Worm (Caenorhabditis elegans) whole organism, young adult: Measurements from ENCODE around the gene Y77E11A.8.

Experiments used
- B0261.1 ChIP-seq: sonication (generic microtip); optimal IDR thresholded peaks from 2 replicates; lab custom pipeline; 2016; ENCODE audit warnings: mild to moderate bottlenecking, missing genetic modification characterization, moderate library complexity, missing compliant biosample characterization
- D2030.7 ChIP-seq: fragments of 200-800 bp; sonication (Bioruptor generic); IDR thresholded peaks from 2 replicates; pipeline ENCODE4 v1.3.6; 2022; ENCODE audit warnings: missing genetic modification reagents, missing genetic modification characterization, missing compliant biosample characterization
- F55B11.4 ChIP-seq: sonication (generic microtip); optimal IDR thresholded peaks from 2 replicates; lab custom pipeline; 2016; ENCODE audit warnings: missing compliant biosample characterization, missing genetic modification characterization, borderline replicate concordance; ENCODE audit not compliant: insufficient read depth
- F57C9.4 ChIP-seq: sonication (generic microtip); optimal IDR thresholded peaks from 2 replicates; lab custom pipeline; 2017; ENCODE audit warnings: mild to moderate bottlenecking, missing genetic modification characterization, missing compliant biosample characterization
- T26A5.8 ChIP-seq: sonication (generic microtip); optimal IDR thresholded peaks from 2 replicates; lab custom pipeline; 2016; ENCODE audit warnings: missing genetic modification characterization, missing compliant biosample characterization
- Y53F4B.3 ChIP-seq: fragments of 200-800 bp; sonication (Bioruptor generic); IDR thresholded peaks from 2 replicates; pipeline ENCODE4 v1.3.6; 2022; ENCODE audit warnings: missing genetic modification reagents, missing genetic modification characterization, missing compliant biosample characterization
- Y79H2A.3 ChIP-seq: fragments of 200-800 bp; sonication (Bioruptor generic); conservative IDR thresholded peaks from 2 replicates; pipeline ENCODE4 v1.3.6; 2022; ENCODE audit warnings: missing genetic modification reagents, missing genetic modification characterization, missing compliant biosample characterization
- aptf-3 ChIP-seq: fragments of 200-800 bp; sonication (Bioruptor generic); IDR thresholded peaks from 2 replicates; pipeline ENCODE4 v1.3.6; 2022; ENCODE audit warnings: missing genetic modification characterization, missing compliant biosample characterization
- athp-1 ChIP-seq: sonication (generic microtip); optimal IDR thresholded peaks from 2 replicates; lab custom pipeline; 2017; ENCODE audit warnings: mild to moderate bottlenecking, missing genetic modification characterization, missing compliant biosample characterization
- cebp-2 ChIP-seq: fragments of 200-800 bp; sonication (Bioruptor generic); IDR thresholded peaks from 2 replicates; pipeline ENCODE4 v1.3.6; 2022; ENCODE audit warnings: missing genetic modification characterization, missing compliant biosample characterization
- chd-7 ChIP-seq: sonication (generic microtip); optimal IDR thresholded peaks from 2 replicates; lab custom pipeline; 2016; ENCODE audit warnings: mild to moderate bottlenecking, missing genetic modification characterization, moderate library complexity, missing compliant biosample characterization
- dox-1 ChIP-seq: fragments of 200-800 bp; sonication (Bioruptor generic); IDR thresholded peaks from 2 replicates; pipeline ENCODE4 v1.3.6; 2022; ENCODE audit warnings: missing genetic modification reagents, missing genetic modification characterization, missing compliant biosample characterization
- dpff-1 ChIP-seq: sonication (generic microtip); optimal IDR thresholded peaks from 2 replicates; lab custom pipeline; 2017; ENCODE audit warnings: mild to moderate bottlenecking, missing genetic modification characterization, missing compliant biosample characterization
- egrh-3 ChIP-seq: fragments of 200-800 bp; sonication (Bioruptor generic); IDR thresholded peaks from 2 replicates; pipeline ENCODE4 v1.3.6; 2022; ENCODE audit warnings: missing genetic modification reagents, missing genetic modification characterization, missing compliant biosample characterization
- ets-4 ChIP-seq: fragments of 200-800 bp; sonication (Bioruptor generic); optimal IDR thresholded peaks from 2 replicates; lab custom pipeline; 2018; ENCODE audit warnings: mild to moderate bottlenecking, missing genetic modification characterization, missing compliant biosample characterization
- fkh-3 ChIP-seq: sonication (generic microtip); optimal IDR thresholded peaks from 2 replicates; lab custom pipeline; 2016; ENCODE audit warnings: mild to moderate bottlenecking, missing genetic modification characterization, missing compliant biosample characterization
- him-1 ChIP-seq: sonication (generic microtip); optimal IDR thresholded peaks from 2 replicates; lab custom pipeline; 2016; ENCODE audit warnings: missing genotype, missing genetic modification reagents, missing genetic modification characterization, missing compliant biosample characterization
- hlh-26 ChIP-seq: fragments of 200-800 bp; sonication (Bioruptor generic); conservative IDR thresholded peaks from 2 replicates; pipeline ENCODE4 v1.3.6; 2022; ENCODE audit warnings: missing genetic modification reagents, missing genetic modification characterization, missing compliant biosample characterization
- hmg-1.2 ChIP-seq: fragments of 200-800 bp; sonication (Bioruptor generic); IDR thresholded peaks from 2 replicates; pipeline ENCODE4 v1.3.6; 2022; ENCODE audit warnings: missing genetic modification reagents, missing genetic modification characterization, missing compliant biosample characterization
- lin-40 ChIP-seq: sonication (generic microtip); optimal IDR thresholded peaks from 2 replicates; lab custom pipeline; 2016; ENCODE audit warnings: missing genetic modification characterization, mild to moderate bottlenecking, missing compliant biosample characterization, missing genotype, missing genetic modification reagents
- lir-1 ChIP-seq: fragments of 200-800 bp; sonication (Bioruptor generic); conservative IDR thresholded peaks from 2 replicates; pipeline ENCODE4 v1.3.6; 2022; ENCODE audit warnings: missing genetic modification reagents, missing genetic modification characterization, missing compliant biosample characterization
- lsy-27 ChIP-seq: sonication (generic microtip); optimal IDR thresholded peaks from 2 replicates; lab custom pipeline; 2017; ENCODE audit warnings: missing genetic modification characterization, mild to moderate bottlenecking, missing compliant biosample characterization, antibody characterized with exemption, missing genotype, borderline replicate concordance; ENCODE audit not compliant: insufficient read depth
- mel-28 ChIP-seq: sonication (generic microtip); optimal IDR thresholded peaks from 2 replicates; lab custom pipeline; 2016; ENCODE audit warnings: borderline replicate concordance, mild to moderate bottlenecking, missing genetic modification characterization, missing compliant biosample characterization
- pbrm-1 ChIP-seq: fragments of 200-800 bp; sonication (Bioruptor generic); IDR thresholded peaks from 2 replicates; pipeline ENCODE4 v1.3.6; 2022; ENCODE audit warnings: missing genetic modification reagents, missing genetic modification characterization, missing compliant biosample characterization
- pha-4 ChIP-seq: fragments of 150-350 bp; sonication (generic microtip); optimal IDR thresholded peaks from 2 replicates; lab custom pipeline; 2014; ENCODE audit warnings: missing biosample characterization, missing genetic modification reagents, missing genetic modification characterization
- rpc-1 ChIP-seq, 2 experiments: fragments of 150-350 bp in 1 of 2; sonication (generic microtip) in 1 of 2; optimal IDR thresholded peaks; 2 replicates each; lab custom pipeline; 2014 to 2018; ENCODE audit warnings: missing biosample characterization in 1 of 2, missing genetic modification characterization in 1 of 2, missing genetic modification reagents in 1 of 2, missing genotype in 1 of 2
- snpc-3.4 ChIP-seq: sonication (generic microtip); optimal IDR thresholded peaks from 2 replicates; lab custom pipeline; 2017; ENCODE audit warnings: missing genetic modification characterization, mild to moderate bottlenecking, missing compliant biosample characterization, antibody characterized with exemption, moderate library complexity, missing genotype, missing genetic modification reagents
- tbp1 ChIP-seq: fragments of 200-800 bp; sonication (Bioruptor generic); optimal IDR thresholded peaks from 2 replicates; lab custom pipeline; 2018; ENCODE audit warnings: mild to moderate bottlenecking, missing genetic modification characterization, missing compliant biosample characterization
- zfh-2 ChIP-seq: fragments of 200-800 bp; sonication (Bioruptor generic); conservative IDR thresholded peaks from 2 replicates; pipeline ENCODE4 v1.3.6; 2022; ENCODE audit warnings: missing genetic modification reagents, missing genetic modification characterization, missing compliant biosample characterization
- zim-3 ChIP-seq: sonication (generic microtip); optimal IDR thresholded peaks from 2 replicates; lab custom pipeline; 2017; ENCODE audit warnings: mild to moderate bottlenecking, missing genetic modification characterization, moderate library complexity, missing compliant biosample characterization

The Y77E11A.8 gene

ce11 chrIV:1388079-1388478, 36.8 kb downstream of the Y77E11A.8 start (continued):
- peak; percentile 67 for TF ChIP-seq zim-3 (tag; lab: Kevin White, UChicago)
- TF ChIP-seq lir-1 (GFP tag; lab: Robert Waterston, UW): no peak
- 0 out of 2 replicates have a peak, but pooled peaks have one; percentile 41 for TF ChIP-seq pbrm-1 (GFP tag; lab: Robert Waterston, UW)
- peak; percentile 96 for TF ChIP-seq tbp1 (GFP tag; lab: Kevin White, UChicago)
- TF ChIP-seq lsy-27 (tag; lab: Kevin White, UChicago): no peak
- no peak for TF ChIP-seq mel-28
- no peak for TF ChIP-seq Y53F4B.3
- TF ChIP-seq fkh-3: no peak
- no peak for TF ChIP-seq Y79H2A.3 (GFP tag; lab: Robert Waterston, UW)
- no peak for TF ChIP-seq dpff-1 (tag; lab: Kevin White, UChicago)
- TF ChIP-seq egrh-3: peak; percentile 47
- TF ChIP-seq lin-40: peak; percentile 46
- TF ChIP-seq rpc-1 (optimal IDR thresholded peaks at IDR 0.05; lab: Kevin White, UChicago): peak; percentile 59
- TF ChIP-seq rpc-1 (tag; optimal IDR thresholded peaks at IDR 0.05; lab: Kevin White, UChicago): peak; percentile 75
- TF ChIP-seq cebp-2 (GFP tag; lab: Robert Waterston, UW): 0 out of 2 replicates have a peak, but pooled peaks have one; percentile 32
- TF ChIP-seq D2030.7 (GFP tag; lab: Robert Waterston, UW): peak; percentile 30; the same call in 1 of the 2 replicates

- TF ChIP-seq him-1 (tag; lab: Kevin White, UChicago) (no peak), hmg-1.2 (GFP tag; lab: Robert Waterston, UW) (peak; percentile 15; the same call in 1 of the 2 replicates), tbp1 (GFP tag; lab: Kevin White, UChicago) (no peak), T26A5.8 (tag; lab: Kevin White, UChicago) (no peak), athp-1 (tag; lab: Kevin White, UChicago) (no peak), zfh-2 (peak; percentile 61; the same call in 1 of the 2 replicates), ets-4 (GFP tag; lab: Kevin White, UChicago) (no peak), snpc-3.4 (tag; lab: Kevin White, UChicago) (no peak), dox-1 (GFP tag; lab: Robert Waterston, UW) (0 out of 2 replicates have a peak, but pooled peaks have one; percentile 10), F57C9.4 (tag; lab: Kevin White, UChicago) (no peak), hlh-26 (GFP tag; lab: Robert Waterston, UW) (no peak)
Measured at ce11 chrIV:1385915-1386314, 38.9 kb downstream of the Y77E11A.8 start, which contains the start of gene nhr-41. Gene nhr-41 (plus strand): TSS chrIV:1386215.

- TF ChIP-seq chd-7: no peak
- TF ChIP-seq F55B11.4 (tag; lab: Kevin White, UChicago): no peak
- peak; percentile 68 for TF ChIP-seq tbp1 (GFP tag; lab: Kevin White, UChicago)
- TF ChIP-seq B0261.1 (tag; lab: Kevin White, UChicago): peak; percentile 45
- peak; percentile 16 for TF ChIP-seq rpc-1 (optimal IDR thresholded peaks at IDR 0.05; lab: Kevin White, UChicago)
- TF ChIP-seq rpc-1 (tag; optimal IDR thresholded peaks at IDR 0.05; lab: Kevin White, UChicago): peak; percentile 57
Measured at ce11 chrIV:1385500-1385899, 39.4 kb downstream of the Y77E11A.8 start.

ce11 chrIV:1381596-1382274, 43.1 kb downstream of the Y77E11A.8 start:
- TF ChIP-seq tbp1 (GFP tag; lab: Kevin White, UChicago): peak; percentile 79
- TF ChIP-seq aptf-3 (GFP tag; lab: Robert Waterston, UW): no peak
- TF ChIP-seq pha-4 (tag; lab: Kevin White, UChicago): no peak
- peak; percentile 36 for TF ChIP-seq rpc-1 (optimal IDR thresholded peaks at IDR 0.05; lab: Kevin White, UChicago)
- TF ChIP-seq rpc-1 (tag; optimal IDR thresholded peaks at IDR 0.05; lab: Kevin White, UChicago): peak; percentile 65
- TF ChIP-seq B0261.1 (tag; lab: Kevin White, UChicago): peak; percentile 41
